Worm (Caenorhabditis elegans) whole organism, young adult: Measurements from ENCODE around the gene C06A12.3.

Source experiments
- Y95B8A.8 ChIP-seq: fragments of 200-800 bp; sonication (Bioruptor generic); IDR thresholded peaks from 2 replicates; pipeline ENCODE4 v1.3.6; 2022; ENCODE audit warnings: missing genetic modification reagents, missing genetic modification characterization, missing compliant biosample characterization
- ama-1 ChIP-seq, 3 experiments: fragments of 150-350 bp in 1 of 3; sonication (generic microtip) in 2 of 3; optimal IDR thresholded peaks; 2 replicates each; lab custom pipeline; 2014 to 2018; ENCODE audit warnings: missing biosample characterization in 2 of 3, missing genetic modification characterization in 2 of 3, missing genetic modification reagents in 2 of 3
- ceh-100 ChIP-seq: fragments of 200-800 bp; sonication (Bioruptor generic); IDR thresholded peaks from 2 replicates; pipeline ENCODE4 v1.3.6; 2022; ENCODE audit warnings: missing genetic modification reagents, missing genetic modification characterization, missing compliant biosample characterization
- ekl-4 ChIP-seq: fragments of 200-800 bp; sonication (Bioruptor generic); IDR thresholded peaks from 2 replicates; pipeline ENCODE4 v1.3.6; 2022; ENCODE audit warnings: missing genetic modification reagents, missing genetic modification characterization, missing compliant biosample characterization
- gei-17 ChIP-seq: fragments of 200-800 bp; sonication (Bioruptor generic); optimal IDR thresholded peaks from 2 replicates; lab custom pipeline; 2018; ENCODE audit warnings: mild to moderate bottlenecking, missing genetic modification characterization, missing compliant biosample characterization
- hlh-12 ChIP-seq: sonication (generic microtip); optimal IDR thresholded peaks from 2 replicates; lab custom pipeline; 2016; ENCODE audit warnings: missing genetic modification characterization, missing compliant biosample characterization
- madf-3 ChIP-seq: fragments of 200-800 bp; sonication (Bioruptor generic); IDR thresholded peaks from 2 replicates; pipeline ENCODE4 v1.3.6; 2022; ENCODE audit warnings: missing genetic modification reagents, missing genetic modification characterization, missing compliant biosample characterization
- madf-8 ChIP-seq: fragments of 200-800 bp; sonication (Bioruptor generic); conservative IDR thresholded peaks from 2 replicates; pipeline ENCODE4 v1.3.6; 2022; ENCODE audit warnings: missing genetic modification reagents, missing genetic modification characterization, missing compliant biosample characterization
- mxl-1 ChIP-seq: sonication (generic microtip); optimal IDR thresholded peaks from 2 replicates; lab custom pipeline; 2016; ENCODE audit warnings: missing genetic modification characterization, missing compliant biosample characterization
- nhr-27 ChIP-seq: fragments of 200-800 bp; sonication (Bioruptor generic); optimal IDR thresholded peaks from 2 replicates; lab custom pipeline; 2018; ENCODE audit warnings: mild to moderate bottlenecking, missing genetic modification characterization, moderate library complexity, missing compliant biosample characterization
- pha-4 ChIP-seq: fragments of 150-350 bp; sonication (generic microtip); optimal IDR thresholded peaks from 2 replicates; lab custom pipeline; 2014; ENCODE audit warnings: missing biosample characterization, missing genetic modification reagents, missing genetic modification characterization
- unc-130 ChIP-seq: sonication (generic microtip); optimal IDR thresholded peaks from 2 replicates; lab custom pipeline; 2016; ENCODE audit warnings: missing genetic modification reagents, missing genetic modification characterization, missing compliant biosample characterization
- zfh-2 ChIP-seq: fragments of 200-800 bp; sonication (Bioruptor generic); conservative IDR thresholded peaks from 2 replicates; pipeline ENCODE4 v1.3.6; 2022; ENCODE audit warnings: missing genetic modification reagents, missing genetic modification characterization, missing compliant biosample characterization
- ztf-22 ChIP-seq: fragments of 200-800 bp; sonication (Bioruptor generic); optimal IDR thresholded peaks from 2 replicates; lab custom pipeline; 2018; ENCODE audit warnings: mild to moderate bottlenecking, missing genetic modification characterization, moderate library complexity, missing compliant biosample characterization

ce11 chrIV:17426970-17427369 is 553 bp upstream of the C06A12.3 start:
- TF ChIP-seq unc-130 (GFP tag; lab: Kevin White, UChicago) (no peak), hlh-12 (tag; lab: Kevin White, UChicago) (no peak), mxl-1 (no peak), madf-8 (GFP tag; lab: Robert Waterston, UW) (no peak), zfh-2 (GFP tag; lab: Robert Waterston, UW) (no peak), nhr-27 (tag; lab: Kevin White, UChicago) (no peak), ztf-22 (GFP tag; lab: Kevin White, UChicago) (no peak), ama-1 (optimal IDR thresholded peaks at IDR 0.05; lab: Kevin White, UChicago) (no peak), ama-1 (GFP tag; optimal IDR thresholded peaks at IDR 0.05; lab: Kevin White, UChicago) (no peak), gei-17 (GFP tag; lab: Kevin White, UChicago) (no peak), Y95B8A.8 (GFP tag; lab: Robert Waterston, UW) (no peak), ekl-4 (GFP tag; lab: Robert Waterston, UW) (no peak), pha-4 (no peak), madf-3 (GFP tag; lab: Robert Waterston, UW) (no peak), ceh-100 (no peak)
